Fruit fly (Drosophila melanogaster): ENCODE measurements around the gene CG32655.

The CG32655 gene

dm6 chrX:12203555-12203955 is 32.1 kb downstream of the CG32655 start (continued):
- TF ChIP-seq CG15073 (GFP tag; optimal IDR thresholded peaks at IDR 0.05) (no peak), Awh (GFP tag; IDR thresholded peaks at IDR 0.05) (peak; percentile 68; the same call in 1 of the 2 replicates), Nf-YA (GFP tag; IDR thresholded peaks at IDR 0.05) (peak; percentile 68), Mad (GFP tag; optimal IDR thresholded peaks at IDR 0.05) (peak; percentile 52), tx (GFP tag; optimal IDR thresholded peaks at IDR 0.05) (no peak), z (GFP tag; IDR thresholded peaks at IDR 0.05) (peak; percentile 64; the same call in 2 of the 3 replicates), Oaz (GFP tag; IDR thresholded peaks at IDR 0.05) (peak; percentile 24; the same call in 1 of the 2 replicates), fu2 (GFP tag; optimal IDR thresholded peaks at IDR 0.05) (no peak), phol (tag; optimal IDR thresholded peaks at IDR 0.05) (peak; percentile 48), Elba2 (GFP tag; optimal IDR thresholded peaks at IDR 0.05) (no peak), CG10654 (GFP tag; optimal IDR thresholded peaks at IDR 0.05) (peak; percentile 13)

- TF ChIP-seq scrt (GFP tag; optimal IDR thresholded peaks at IDR 0.05) (peak; percentile 74), onecut (GFP tag; IDR thresholded peaks at IDR 0.05) (no peak), CG7372 (GFP tag; IDR thresholded peaks at IDR 0.05) (no peak), Six4 (GFP tag; optimal IDR thresholded peaks at IDR 0.05) (no peak), Mad (GFP tag; optimal IDR thresholded peaks at IDR 0.05) (no peak), Trl (optimal IDR thresholded peaks at IDR 0.05) (peak in 1 of 2 experiments; percentile 52), Trl (GFP tag; optimal IDR thresholded peaks at IDR 0.05) (no peak), inv (GFP tag; IDR thresholded peaks at IDR 0.05; ENCODE audit: partially characterized antibody) (no peak), pita (GFP tag; optimal IDR thresholded peaks at IDR 0.05) (peak; percentile 15), CG3163 (GFP tag; optimal IDR thresholded peaks at IDR 0.05) (peak; percentile 72), kah (GFP tag; optimal IDR thresholded peaks at IDR 0.05) (no peak)
Observed at dm6 chrX:12202751-12203150, 32.9 kb downstream of the CG32655 start.

- peak; percentile 85 for TF ChIP-seq CG2202 (tag; optimal IDR thresholded peaks at IDR 0.05)
- peak; percentile 67 for TF ChIP-seq jing (GFP tag; optimal IDR thresholded peaks at IDR 0.05)
- TF ChIP-seq slbo (GFP tag; IDR thresholded peaks at IDR 0.05): peak; percentile 61
- TF ChIP-seq so (GFP tag; IDR thresholded peaks at IDR 0.05): peak; percentile 74; the same call in 2 of the 3 replicates
- TF ChIP-seq chif (GFP tag; optimal IDR thresholded peaks at IDR 0.05): peak; percentile 66 to 84
- TF ChIP-seq CG4617 (GFP tag; optimal IDR thresholded peaks at IDR 0.05; ENCODE audit: borderline replicate concordance): peak; percentile 35
- TF ChIP-seq CG9817 (tag; optimal IDR thresholded peaks at IDR 0.05): peak; percentile 56
- peak; percentile 87 for TF ChIP-seq CG4424 (GFP tag; optimal IDR thresholded peaks at IDR 0.05)
- TF ChIP-seq wdn (GFP tag; IDR thresholded peaks at IDR 0.05): no peak
- peak; percentile 76 for TF ChIP-seq ewg (GFP tag; optimal IDR thresholded peaks at IDR 0.05)
- peak; percentile 2; the same call in 1 of the 2 replicates for TF ChIP-seq Ravus (GFP tag; IDR thresholded peaks at IDR 0.05)
- peak; percentile 30 for TF ChIP-seq CG2116 (GFP tag; optimal IDR thresholded peaks at IDR 0.05)
- TF ChIP-seq CG15269 (tag; optimal IDR thresholded peaks at IDR 0.05): peak; percentile 65
- TF ChIP-seq ken (GFP tag; IDR thresholded peaks at IDR 0.05): peak; percentile 83
- TF ChIP-seq CG1024 (GFP tag; IDR thresholded peaks at IDR 0.05): peak; percentile 52; the same call in 1 of the 2 replicates
- TF ChIP-seq Eip74EF (GFP tag; optimal IDR thresholded peaks at IDR 0.05): peak in 1 of 2 experiments; percentile 57
- TF ChIP-seq maf-S (GFP tag; optimal IDR thresholded peaks at IDR 0.05): peak; percentile 20
- TF ChIP-seq CG15514 (GFP tag; optimal IDR thresholded peaks at IDR 0.05): no peak
- TF ChIP-seq CG7556 (GFP tag; optimal IDR thresholded peaks at IDR 0.05): peak; percentile 82
- TF ChIP-seq cato (GFP tag; optimal IDR thresholded peaks at IDR 0.05; ENCODE audit: borderline replicate concordance): peak; percentile 30
- no peak for TF ChIP-seq CG34224 (GFP tag; IDR thresholded peaks at IDR 0.05; ENCODE audit: partially characterized antibody)
- TF ChIP-seq CG17359 (tag; optimal IDR thresholded peaks at IDR 0.05): peak; percentile 80
- TF ChIP-seq CG1233 (GFP tag; optimal IDR thresholded peaks at IDR 0.05): peak; percentile 78
- TF ChIP-seq Adf1 (GFP tag; IDR thresholded peaks at IDR 0.05): peak; percentile 62
- peak; percentile 77 for TF ChIP-seq ap (GFP tag; IDR thresholded peaks at IDR 0.05)
- TF ChIP-seq Ada2b (GFP tag; IDR thresholded peaks at IDR 0.05): peak; percentile 69
- peak; percentile 78 for TF ChIP-seq Hsf (GFP tag; optimal IDR thresholded peaks at IDR 0.05)
Observed at dm6 chrX:12201905-12202623, 33.6 kb downstream of the CG32655 start.

All from whole organism, embryonic.